Worm (Caenorhabditis elegans) whole organism, L4 larva: ENCODE measurements around the gene Y54G2A.16.

Experiments
- T20F7.1 ChIP-seq: fragments of 200-800 bp; sonication (Bioruptor generic); optimal IDR thresholded peaks from 2 replicates; lab custom pipeline; 2018; ENCODE audit warnings: mild to moderate bottlenecking, missing genetic modification characterization, missing compliant biosample characterization
- ama-1 ChIP-seq: fragments of 150-350 bp; optimal IDR thresholded peaks from 2 replicates; lab custom pipeline; 2014; ENCODE audit warnings: inconsistent platforms, mixed read lengths
- ceh-62 ChIP-seq: sonication (generic microtip); optimal IDR thresholded peaks from 2 replicates; lab custom pipeline; 2017; ENCODE audit warnings: missing biosample characterization, missing genetic modification characterization
- nhr-76 ChIP-seq: fragments of 150-350 bp; optimal IDR thresholded peaks from 2 replicates; lab custom pipeline; 2014; ENCODE audit warnings: missing biosample characterization, missing genetic modification characterization
- skn-1 ChIP-seq: fragments of 150-350 bp; optimal IDR thresholded peaks from 2 replicates; lab custom pipeline; 2014; ENCODE audit warnings: missing biosample characterization, missing genetic modification characterization
- snpc-1.2 ChIP-seq: fragments of 200-800 bp; sonication (Bioruptor generic); IDR thresholded peaks from 2 replicates; pipeline ENCODE4 v1.3.6; 2022; ENCODE audit warnings: missing genetic modification reagents, missing genetic modification characterization, missing compliant biosample characterization
- tra-1 ChIP-seq: fragments of 200-800 bp; sonication (Bioruptor generic); IDR thresholded peaks from 2 replicates; pipeline ENCODE4 v1.3.6; 2022; ENCODE audit warnings: missing genetic modification reagents, missing genetic modification characterization, missing compliant biosample characterization
- unc-39 ChIP-seq: sonication (generic microtip); optimal IDR thresholded peaks from 2 replicates; lab custom pipeline; 2017; ENCODE audit warnings: missing biosample characterization, missing genetic modification characterization
- unc-62 ChIP-seq, 3 experiments: fragments of 150-350 bp in 1 of 3; sonication (generic microtip); optimal IDR thresholded peaks in 2 of 3; peaks in 1 of 3; 1 replicate in 1 of 3; 2 replicates in 2 of 3; lab custom pipeline; 2014 to 2017; ENCODE audit warnings: missing biosample characterization in 3 of 3, missing genetic modification characterization in 3 of 3, missing genetic modification reagents in 3 of 3, missing genotype in 1 of 3

DNA sequence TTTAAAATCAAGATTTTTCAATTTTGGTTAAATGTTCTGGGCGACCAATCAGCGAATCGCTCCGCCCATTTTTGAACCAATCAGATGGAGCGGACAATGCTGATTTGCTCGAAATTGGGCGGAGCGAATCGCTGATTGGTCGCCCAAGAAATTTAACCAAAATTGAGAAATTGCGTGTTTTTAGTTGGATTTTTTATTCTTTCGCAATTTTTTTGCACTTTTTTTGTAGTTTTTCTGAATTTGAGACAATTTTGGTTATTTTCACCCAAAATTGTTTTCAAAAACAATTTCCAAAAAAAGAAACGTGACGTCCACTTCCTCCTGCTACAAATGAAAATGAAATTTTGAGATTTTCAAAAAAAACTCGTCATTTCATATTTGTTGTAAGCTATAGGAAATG lies 22.0 kb upstream of the Y54G2A.16 start, which contains the start of gene dml-1:
- TF ChIP-seq ceh-62 (no peak), nhr-76 (tag; lab: Kevin White, UChicago) (no peak), unc-39 (tag; lab: Kevin White, UChicago) (no peak), T20F7.1 (GFP tag; lab: Kevin White, UChicago) (no peak), tra-1 (no peak), ama-1 (lab: Kevin White, UChicago) (no peak), snpc-1.2 (no peak), skn-1 (no peak), unc-62 (GFP tag; optimal IDR thresholded peaks at IDR 0.05 in 1 of 2; lab: Kevin White, UChicago) (no peak), unc-62 (tag; optimal IDR thresholded peaks at IDR 0.05; lab: Kevin White, UChicago) (no peak)
